Worm (Caenorhabditis elegans): ENCODE data around the gene lsm-1.

lsm-1 gene

DNA sequence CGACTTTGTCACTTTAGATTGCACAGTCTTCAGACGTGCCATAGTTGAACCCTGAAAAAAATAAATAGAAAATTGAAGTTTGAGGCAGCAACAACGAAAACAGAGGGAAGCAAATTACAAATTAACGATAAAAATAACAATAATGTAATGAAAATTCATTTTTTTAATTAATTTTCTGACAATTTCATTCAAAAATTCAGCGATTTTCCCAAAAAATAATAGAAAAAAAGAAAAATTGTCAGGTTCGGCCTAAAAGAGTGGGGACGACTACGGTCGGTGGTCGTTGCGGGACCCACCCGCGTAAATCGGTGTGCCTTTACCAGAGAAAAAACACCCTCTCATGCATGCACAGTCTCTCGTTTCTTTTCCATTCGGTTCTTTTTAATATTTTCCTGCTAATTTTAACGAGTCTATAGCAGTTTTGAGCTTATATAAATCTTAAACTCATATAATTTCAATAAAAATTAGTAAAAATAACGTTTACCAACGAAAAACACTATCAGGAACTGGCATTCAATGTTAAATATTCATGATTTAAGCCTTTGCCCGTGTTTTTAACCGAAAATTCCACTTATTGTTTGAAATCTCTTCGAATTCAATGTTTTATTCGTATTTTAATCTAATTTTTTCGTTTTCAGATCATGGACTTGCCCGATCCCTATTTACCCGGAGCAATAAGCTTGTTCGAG lies at the start of gene lsm-1, which contains the start of gene rps-9:
Gene lsm-1 (plus strand): TSS at position 639 of the 689 bp plus-strand sequence.
Gene rps-9 (minus strand): TSS at position 51 of the 689 bp plus-strand sequence.
- no peak for TF ChIP-seq unc-62 (GFP tag; optimal IDR thresholded peaks at IDR 0.05)

DNA sequence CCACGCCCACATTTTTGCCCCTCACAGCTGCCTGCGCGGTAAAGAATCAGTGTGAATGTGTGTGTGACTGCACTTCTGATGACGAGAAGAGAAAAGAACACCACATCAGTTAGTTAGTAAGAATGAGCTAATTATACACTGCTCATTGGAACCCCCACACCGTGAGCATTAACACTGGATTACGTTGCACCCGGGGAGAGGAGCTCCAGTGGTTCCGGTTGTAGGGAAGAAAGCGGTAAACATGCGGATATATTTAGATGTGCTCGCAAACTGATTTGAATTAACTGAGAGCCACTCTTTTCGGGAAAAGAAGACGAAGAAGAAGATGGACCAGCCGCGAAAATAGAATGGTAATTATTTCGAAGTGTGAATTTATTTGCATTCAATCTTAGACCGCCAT lies 40.0 kb upstream of the lsm-1 start:
- TF ChIP-seq unc-62 (GFP tag; optimal IDR thresholded peaks at IDR 0.05): no peak

DNA sequence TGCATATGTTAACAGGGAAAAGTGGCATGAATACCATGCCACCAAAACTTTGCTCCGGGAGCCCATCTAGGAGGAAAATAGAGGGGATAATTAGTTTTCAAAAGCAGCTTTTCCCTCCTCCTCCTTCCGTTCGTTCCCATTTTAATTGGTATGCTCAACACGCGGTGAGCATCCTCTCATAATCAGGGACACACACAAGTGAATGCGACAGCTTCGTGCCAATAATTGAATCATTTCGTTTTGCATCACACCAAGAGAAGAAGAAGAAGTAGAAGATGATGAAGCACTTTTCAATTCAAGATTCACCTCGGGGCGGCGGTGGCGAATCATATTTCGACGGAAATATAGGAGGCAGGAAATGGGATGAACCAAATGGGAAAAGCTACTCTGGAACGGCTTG lies 38.6 kb upstream of the lsm-1 start:
- TF ChIP-seq unc-62 (GFP tag; optimal IDR thresholded peaks at IDR 0.05): no peak

ce11 chrII:11089356-11089755 lies 37.4 kb upstream of the lsm-1 start, which contains the start of gene unc-53:
Gene unc-53, minus strand, starts transcription at chrII:11089456.
- no peak for TF ChIP-seq unc-62 (GFP tag; optimal IDR thresholded peaks at IDR 0.05)

DNA sequence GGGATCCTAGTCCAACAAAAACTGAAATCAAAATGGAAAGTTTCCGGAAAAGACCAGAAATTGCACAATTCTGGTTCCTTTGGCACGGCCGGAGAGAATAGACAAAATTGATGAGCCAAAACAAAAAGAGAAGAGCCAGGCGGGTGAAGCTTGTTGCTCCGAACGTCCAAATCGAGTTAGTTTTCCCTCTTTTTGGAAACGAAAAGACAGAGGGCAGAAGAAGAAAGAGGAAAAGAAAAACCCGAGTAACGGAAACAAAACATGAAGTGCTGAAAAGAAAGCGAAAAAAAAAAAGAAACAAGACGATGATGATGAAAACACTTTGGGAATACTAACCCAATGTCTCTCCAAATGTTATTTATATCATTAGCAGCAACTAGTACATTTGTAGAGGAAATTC lies 35.2 kb upstream of the lsm-1 start:
- TF ChIP-seq unc-62 (GFP tag; optimal IDR thresholded peaks at IDR 0.05): no peak

- TF ChIP-seq unc-62 (GFP tag; optimal IDR thresholded peaks at IDR 0.05): no peak
Observed at ce11 chrII:11092413-11092812, 34.3 kb upstream of the lsm-1 start, which contains the start of gene rpl-42. Gene rpl-42, plus strand, starts transcription at chrII:11092713.

ce11 chrII:11094431-11094830 lies 32.3 kb upstream of the lsm-1 start:
- TF ChIP-seq unc-62 (GFP tag; optimal IDR thresholded peaks at IDR 0.05): no peak

DNA sequence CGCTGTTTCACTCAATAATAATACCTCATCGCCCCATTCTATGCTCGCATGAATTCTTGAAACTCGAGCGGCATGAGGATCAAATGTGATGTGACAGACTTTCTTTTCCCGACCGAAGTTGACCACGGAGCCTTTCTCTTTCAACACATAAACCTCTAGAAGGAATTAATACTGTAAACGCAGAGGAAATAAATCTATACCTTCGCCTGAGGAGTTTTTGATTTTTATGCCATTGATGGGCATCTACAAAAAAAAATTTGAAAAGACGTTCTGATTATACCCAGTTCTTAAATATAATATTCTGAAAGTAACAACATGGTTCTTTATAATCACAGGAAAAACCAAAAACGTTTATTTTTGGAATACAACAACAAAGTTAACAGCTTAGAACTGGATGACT lies 30.5 kb upstream of the lsm-1 start, which contains the start of gene nbs-1:
Gene nbs-1 (minus strand): TSS at position 246 of the 400 bp plus-strand sequence.
- no peak for TF ChIP-seq unc-62 (GFP tag; optimal IDR thresholded peaks at IDR 0.05)

- TF ChIP-seq unc-62 (GFP tag; optimal IDR thresholded peaks at IDR 0.05): no peak
Observed at ce11 chrII:11097154-11097887, 29.4 kb upstream of the lsm-1 start, which contains the start of the genes rpl-36.A and nuo-1. Gene rpl-36.A, minus strand, starts transcription at chrII:11097204. Gene nuo-1, plus strand, starts transcription at chrII:11097837.

- no peak for TF ChIP-seq unc-62 (GFP tag; optimal IDR thresholded peaks at IDR 0.05)
Observed at ce11 chrII:11099841-11100240, 26.9 kb upstream of the lsm-1 start, which contains the start of gene C09H10.4. Gene C09H10.4, plus strand, starts transcription at chrII:11100141.

DNA sequence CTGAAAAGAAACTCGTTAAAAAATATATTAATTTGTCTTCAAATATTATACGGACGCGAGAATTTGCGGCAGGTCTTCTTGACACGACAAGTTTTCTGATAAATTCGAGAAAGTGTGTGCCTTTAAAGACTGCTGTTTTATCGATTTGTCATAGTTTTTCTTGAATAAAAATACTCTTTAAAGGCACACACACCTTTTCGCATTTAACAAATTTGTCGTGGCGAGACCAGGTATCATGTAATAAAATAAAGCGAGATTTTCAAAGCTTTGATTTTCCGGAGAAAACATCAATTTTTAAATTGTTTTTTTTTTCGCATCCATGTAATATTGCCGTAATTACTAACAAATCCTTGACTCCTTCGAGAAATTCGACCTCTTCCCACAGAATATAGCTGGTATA lies 25.6 kb upstream of the lsm-1 start:
- TF ChIP-seq unc-62 (GFP tag; optimal IDR thresholded peaks at IDR 0.05): no peak

DNA sequence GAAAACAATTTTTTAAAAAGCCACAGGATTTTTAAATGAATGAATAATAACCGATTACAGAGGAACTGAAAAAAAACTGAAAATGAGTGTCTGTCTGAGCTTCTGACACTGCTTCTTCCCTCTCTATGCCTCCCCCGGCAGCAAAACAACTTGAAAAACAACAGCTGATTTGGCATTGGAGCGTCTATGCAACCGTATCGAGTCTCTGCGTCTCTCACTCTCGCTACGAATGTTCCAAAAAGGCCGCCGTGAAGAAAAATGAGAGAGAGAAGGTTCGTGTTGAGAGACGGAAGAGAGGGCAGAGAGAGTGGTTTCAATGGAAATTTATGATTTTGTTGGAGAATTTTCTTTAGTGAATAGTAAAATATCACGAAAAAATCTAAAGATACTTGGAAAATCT lies 23.7 kb upstream of the lsm-1 start:
- no peak for TF ChIP-seq unc-62 (GFP tag; optimal IDR thresholded peaks at IDR 0.05)

DNA sequence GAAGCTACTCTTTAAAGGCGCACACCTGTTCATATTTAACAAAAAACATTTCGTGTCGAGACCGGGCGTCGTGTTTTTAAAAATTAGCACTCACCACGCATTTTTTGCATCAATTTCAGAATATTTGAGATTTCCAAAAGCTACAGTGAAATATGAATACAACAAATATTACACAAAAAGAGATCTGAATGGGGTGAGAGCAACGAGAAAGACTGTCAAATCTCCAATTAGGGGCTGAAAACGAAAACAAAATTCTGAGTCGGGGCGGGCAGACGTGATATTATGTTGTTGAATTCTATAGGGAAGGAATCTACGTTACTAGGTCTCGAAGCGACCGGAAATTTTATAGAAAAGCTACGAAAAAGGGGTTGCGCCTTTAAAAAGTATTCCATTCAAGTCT lies 23.1 kb upstream of the lsm-1 start, which contains the start of gene C09H10.5:
Gene C09H10.5 (minus strand): TSS at position 101 of the 400 bp plus-strand sequence.
- TF ChIP-seq unc-62 (GFP tag; optimal IDR thresholded peaks at IDR 0.05): no peak

DNA sequence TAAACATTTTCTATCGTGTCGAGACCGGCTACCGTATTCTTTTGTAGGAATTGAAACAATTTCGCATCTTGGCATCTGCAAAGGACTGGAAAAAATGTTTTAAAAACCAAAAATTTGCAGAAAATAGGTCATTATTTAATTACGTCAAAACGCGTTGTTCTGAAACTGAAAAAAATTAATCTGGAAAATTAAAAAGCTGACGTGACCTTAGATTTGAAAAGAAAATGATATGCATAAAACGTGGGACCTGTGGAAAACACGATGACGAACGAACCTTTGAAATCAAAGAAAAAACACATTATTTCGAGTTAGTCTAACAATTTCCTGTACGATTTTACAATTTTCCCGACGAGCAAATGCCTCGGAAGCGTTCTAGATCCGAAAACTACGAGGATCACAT lies 22.6 kb upstream of the lsm-1 start, which contains the start of gene C09H10.9:
Gene C09H10.9 (plus strand): TSS at position 301 of the 400 bp plus-strand sequence.
- no peak for TF ChIP-seq unc-62 (GFP tag; optimal IDR thresholded peaks at IDR 0.05)

DNA sequence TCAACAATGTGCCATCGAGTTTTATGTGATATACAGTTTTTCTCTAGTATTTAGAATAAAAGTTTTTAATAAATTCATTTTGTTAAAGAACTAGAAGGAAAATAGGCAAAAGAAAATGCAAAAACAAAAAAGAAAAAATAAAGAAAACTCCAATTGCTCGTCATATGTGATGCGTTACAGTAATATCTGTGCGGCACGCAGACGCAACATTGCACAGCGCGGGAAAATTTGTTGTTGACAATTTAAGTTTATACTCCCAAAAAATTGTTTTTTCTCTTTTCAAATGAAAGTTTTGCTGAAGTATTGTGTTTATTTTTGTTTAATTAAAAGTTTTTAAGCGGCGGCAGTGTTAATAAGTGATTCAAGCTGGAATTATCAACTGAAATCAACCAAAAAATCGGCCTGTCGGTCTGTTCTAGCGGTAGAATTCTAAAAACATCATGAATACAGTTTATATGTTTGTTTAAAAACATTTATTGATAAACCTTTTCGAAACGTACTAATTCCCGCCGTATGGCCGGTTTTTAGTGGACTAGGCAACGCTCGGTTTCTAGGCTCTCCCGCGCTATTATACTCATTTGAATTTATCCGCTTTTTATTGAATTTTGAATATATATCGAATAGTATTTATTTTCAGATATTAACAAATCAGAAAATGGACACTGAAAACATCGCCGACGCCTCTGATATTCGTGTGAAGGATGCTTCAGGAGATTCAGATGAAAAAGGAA lies 20.6 kb upstream of the lsm-1 start, which contains the start of gene nasp-1:
Gene nasp-1 (plus strand): TSS at position 632 of the 731 bp plus-strand sequence.
- no peak for TF ChIP-seq unc-62 (GFP tag; optimal IDR thresholded peaks at IDR 0.05)

ce11 chrII:11107828-11108227 lies 18.9 kb upstream of the lsm-1 start, which contains the start of gene apc-17:
Gene apc-17, plus strand, starts transcription at chrII:11108128.
- TF ChIP-seq unc-62 (GFP tag; optimal IDR thresholded peaks at IDR 0.05): no peak

All from whole organism, dauer.